Fruit fly (Drosophila melanogaster) whole organism, embryonic: ENCODE data around the gene Tango1.

Experiments
- Blimp-1 ChIP-seq: fragments of 200-800 bp; sonication (Bioruptor generic); optimal IDR thresholded peaks from 3 replicates; lab custom pipeline; 2018; ENCODE audit warnings: missing biosample characterization, missing genetic modification characterization, mild to moderate bottlenecking, moderate library complexity, missing genetic modification reagents
- BtbVII ChIP-seq: fragments of 200-800 bp; sonication (Bioruptor generic); optimal IDR thresholded peaks from 3 replicates; lab custom pipeline; 2017; ENCODE audit warnings: missing biosample characterization, mild to moderate bottlenecking, missing genetic modification characterization
- CG10366 ChIP-seq: fragments of 200-800 bp; sonication (Bioruptor generic); IDR thresholded peaks from 2 replicates; pipeline ENCODE4 v1.3.6; 2022; ENCODE audit warnings: missing biosample characterization, missing genetic modification characterization
- CG11398 ChIP-seq: fragments of 200-800 bp; sonication (Bioruptor generic); optimal IDR thresholded peaks from 2 replicates; lab custom pipeline; 2016; ENCODE audit warnings: missing biosample characterization, missing genetic modification characterization
- CG11504 ChIP-seq: fragments of 200-800 bp; sonication (Bioruptor generic); optimal IDR thresholded peaks from 3 replicates; lab custom pipeline; 2019; ENCODE audit warnings: missing biosample characterization, mild to moderate bottlenecking, missing genetic modification characterization, moderate library complexity
- CG12769 ChIP-seq: fragments of 200-800 bp; sonication (Bioruptor generic); optimal IDR thresholded peaks from 2 replicates; lab custom pipeline; 2019; ENCODE audit warnings: missing biosample characterization, mild to moderate bottlenecking, missing genetic modification characterization, moderate library complexity
- CG13296 ChIP-seq: fragments of 200-800 bp; sonication (Bioruptor generic); optimal IDR thresholded peaks from 3 replicates; lab custom pipeline; 2018; ENCODE audit warnings: missing biosample characterization, mild to moderate bottlenecking, missing genetic modification characterization
- CG13894 ChIP-seq: fragments of 200-800 bp; sonication (Bioruptor generic); optimal IDR thresholded peaks from 3 replicates; lab custom pipeline; 2018; ENCODE audit warnings: missing biosample characterization, mild to moderate bottlenecking, missing genetic modification characterization, moderate library complexity
- CG14965 ChIP-seq: fragments of 200-800 bp; sonication (Bioruptor generic); optimal IDR thresholded peaks from 2 replicates; lab custom pipeline; 2016; ENCODE audit warnings: missing biosample characterization, missing genetic modification characterization, borderline replicate concordance
- CG15479 ChIP-seq: fragments of 200-800 bp; sonication (Bioruptor generic); optimal IDR thresholded peaks from 3 replicates; lab custom pipeline; 2019; ENCODE audit warnings: missing biosample characterization, mild to moderate bottlenecking, missing genetic modification characterization, moderate library complexity
- CG16815 ChIP-seq: fragments of 200-800 bp; sonication (Bioruptor generic); optimal IDR thresholded peaks from 3 replicates; lab custom pipeline; 2017; ENCODE audit warnings: missing biosample characterization, mild to moderate bottlenecking, missing genetic modification characterization
- CG2120 ChIP-seq: fragments of 200-800 bp; sonication (Bioruptor generic); optimal IDR thresholded peaks from 3 replicates; lab custom pipeline; 2016; ENCODE audit warnings: missing biosample characterization, missing genetic modification characterization
- CG2678 ChIP-seq: fragments of 200-800 bp; sonication (Bioruptor generic); optimal IDR thresholded peaks from 3 replicates; lab custom pipeline; 2019; ENCODE audit warnings: missing biosample characterization, mild to moderate bottlenecking, missing genetic modification characterization, moderate library complexity
- CG3726 ChIP-seq: fragments of 200-800 bp; sonication (Bioruptor generic); IDR thresholded peaks from 3 replicates; pipeline ENCODE4, ENCODE4 v1.3.6; 2022; ENCODE audit warnings: missing biosample characterization, missing genetic modification characterization
- CG3838 ChIP-seq: fragments of 200-800 bp; sonication (Bioruptor generic); optimal IDR thresholded peaks from 3 replicates; lab custom pipeline; 2016; ENCODE audit warnings: missing biosample characterization, missing genetic modification characterization
- CG4617 ChIP-seq: fragments of 200-800 bp; sonication (Bioruptor generic); optimal IDR thresholded peaks from 3 replicates; lab custom pipeline; 2016; ENCODE audit warnings: missing biosample characterization, missing genetic modification characterization, borderline replicate concordance
- CG5953 ChIP-seq: fragments of 200-800 bp; sonication (Bioruptor generic); IDR thresholded peaks from 2 replicates; pipeline ENCODE4 v1.3.6; 2022; ENCODE audit warnings: missing biosample characterization, missing genetic modification characterization
- CG6765 ChIP-seq: fragments of 200-800 bp; sonication (Bioruptor generic); optimal IDR thresholded peaks from 3 replicates; lab custom pipeline; 2017; ENCODE audit warnings: missing biosample characterization, mild to moderate bottlenecking, missing genetic modification characterization
- CG7556 ChIP-seq: fragments of 200-800 bp; sonication (Bioruptor generic); optimal IDR thresholded peaks from 2 replicates; lab custom pipeline; 2017; ENCODE audit warnings: missing biosample characterization, mild to moderate bottlenecking, missing genetic modification characterization
- CG8944 ChIP-seq: fragments of 200-800 bp; sonication (Bioruptor generic); optimal IDR thresholded peaks from 3 replicates; lab custom pipeline; 2016; ENCODE audit warnings: missing biosample characterization, missing genetic modification characterization
- CG9797 ChIP-seq: fragments of 200-800 bp; sonication (Bioruptor generic); optimal IDR thresholded peaks from 3 replicates; lab custom pipeline; 2018; ENCODE audit warnings: missing biosample characterization, mild to moderate bottlenecking, missing genetic modification characterization
- Dfd ChIP-seq, 2 experiments: fragments of >200 bp; optimal IDR thresholded peaks; 2 replicates each; lab custom pipeline; 2017; ENCODE audit warnings: missing biosample characterization in 2 of 2, missing genetic modification characterization in 2 of 2
- Doc3 ChIP-seq: fragments of 200-800 bp; sonication (Bioruptor generic); IDR thresholded peaks from 3 replicates; pipeline ENCODE4 v1.3.6; 2022; ENCODE audit warnings: missing biosample characterization, missing genetic modification characterization; ENCODE audit not compliant: partially characterized antibody
- Dref ChIP-seq: fragments of 200-800 bp; sonication (Bioruptor generic); IDR thresholded peaks from 2 replicates; pipeline ENCODE4 v1.3.6; 2022; ENCODE audit warnings: missing biosample characterization, missing genetic modification characterization
- Drgx ChIP-seq: fragments of 200-800 bp; sonication (Bioruptor generic); IDR thresholded peaks from 2 replicates; pipeline ENCODE4 v1.3.6; 2022; ENCODE audit warnings: missing biosample characterization, missing genetic modification characterization
- ERR ChIP-seq: fragments of 200-800 bp; sonication (Bioruptor generic); optimal IDR thresholded peaks from 2 replicates; lab custom pipeline; 2016; ENCODE audit warnings: missing biosample characterization, missing genetic modification characterization
- Jarid2 ChIP-seq: fragments of 200-800 bp; sonication (Bioruptor generic); optimal IDR thresholded peaks from 3 replicates; lab custom pipeline; 2017; ENCODE audit warnings: mild to moderate bottlenecking, missing biosample characterization, missing genetic modification reagents, missing genetic modification characterization
- MTF-1 ChIP-seq: fragments of 200-800 bp; sonication (Bioruptor generic); optimal IDR thresholded peaks from 2 replicates; lab custom pipeline; 2018; ENCODE audit warnings: missing biosample characterization, mild to moderate bottlenecking, missing genetic modification characterization, borderline replicate concordance
- Max ChIP-seq: fragments of 200-800 bp; sonication (Bioruptor generic); optimal IDR thresholded peaks from 2 replicates; lab custom pipeline; 2016; ENCODE audit warnings: missing biosample characterization, mild to moderate bottlenecking, missing genetic modification characterization
- Nf-YA ChIP-seq: fragments of 200-800 bp; sonication (Bioruptor generic); IDR thresholded peaks from 2 replicates; pipeline ENCODE4 v1.3.6; 2022; ENCODE audit warnings: missing biosample characterization, missing genetic modification characterization
- Sry-β ChIP-seq: fragments of 200-800 bp; sonication (Bioruptor generic); optimal IDR thresholded peaks from 2 replicates; lab custom pipeline; 2018; ENCODE audit warnings: missing biosample characterization, mild to moderate bottlenecking, missing genetic modification characterization, moderate library complexity
- YL-1 ChIP-seq: fragments of 200-800 bp; sonication (Bioruptor generic); optimal IDR thresholded peaks from 3 replicates; lab custom pipeline; 2017; ENCODE audit warnings: missing biosample characterization, mild to moderate bottlenecking, missing genetic modification characterization
- abd-A ChIP-seq: fragments of 200-800 bp; sonication (Bioruptor generic); optimal IDR thresholded peaks from 3 replicates; lab custom pipeline; 2019; ENCODE audit warnings: missing biosample characterization, mild to moderate bottlenecking, missing genetic modification characterization, moderate library complexity
- amos ChIP-seq: fragments of 200-800 bp; sonication (Bioruptor generic); IDR thresholded peaks from 2 replicates; pipeline ENCODE4 v1.3.6; 2022; ENCODE audit warnings: missing biosample characterization, missing genetic modification characterization; ENCODE audit not compliant: partially characterized antibody
- dan ChIP-seq: fragments of 200-800 bp; sonication (Bioruptor generic); IDR thresholded peaks from 2 replicates; pipeline ENCODE4 v1.3.6; 2022; ENCODE audit warnings: missing biosample characterization, missing genetic modification characterization
- dysf ChIP-seq: fragments of 200-800 bp; sonication (Bioruptor generic); IDR thresholded peaks from 3 replicates; pipeline ENCODE4 v1.3.6; 2022; ENCODE audit warnings: missing biosample characterization, missing genetic modification characterization
- exex ChIP-seq: fragments of 200-800 bp; sonication (Bioruptor generic); optimal IDR thresholded peaks from 4 replicates; lab custom pipeline; 2018; ENCODE audit warnings: missing biosample characterization, mild to moderate bottlenecking, missing genetic modification characterization, moderate library complexity
- gce ChIP-seq: fragments of 200-800 bp; sonication (Bioruptor generic); IDR thresholded peaks from 3 replicates; pipeline ENCODE4 v1.3.6; 2022; ENCODE audit warnings: missing biosample characterization, missing genetic modification characterization
- gt ChIP-seq: fragments of 200-800 bp; sonication (Bioruptor generic); IDR thresholded peaks from 2 replicates; pipeline ENCODE4 v1.3.6; 2022; ENCODE audit warnings: missing biosample characterization, missing genetic modification characterization
- kni ChIP-seq: fragments of 200-800 bp; sonication (Bioruptor generic); optimal IDR thresholded peaks from 3 replicates; lab custom pipeline; 2017; ENCODE audit warnings: mild to moderate bottlenecking, missing biosample characterization, missing genetic modification reagents, missing genetic modification characterization
- nerfin-2 ChIP-seq: fragments of 200-800 bp; sonication (Bioruptor generic); IDR thresholded peaks from 2 replicates; pipeline ENCODE4 v1.3.6; 2022; ENCODE audit warnings: missing biosample characterization, missing genetic modification characterization; ENCODE audit not compliant: partially characterized antibody
- pb ChIP-seq: fragments of 200-800 bp; sonication (Bioruptor generic); optimal IDR thresholded peaks from 3 replicates; lab custom pipeline; 2016; ENCODE audit warnings: missing biosample characterization, missing genetic modification characterization
- pzg ChIP-seq: fragments of 200-800 bp; sonication (Bioruptor generic); optimal IDR thresholded peaks from 3 replicates; lab custom pipeline; 2018; ENCODE audit warnings: missing biosample characterization, mild to moderate bottlenecking, missing genetic modification characterization, moderate library complexity
- rib ChIP-seq: fragments of 200-800 bp; sonication (Bioruptor generic); IDR thresholded peaks from 2 replicates; pipeline ENCODE4 v1.3.6; 2022; ENCODE audit warnings: missing biosample characterization, missing genetic modification characterization
- seq ChIP-seq: fragments of 200-800 bp; sonication (Bioruptor generic); IDR thresholded peaks from 2 replicates; pipeline ENCODE4 v1.3.6; 2022; ENCODE audit warnings: missing biosample characterization, missing genetic modification characterization
- sug ChIP-seq: fragments of 200-800 bp; optimal IDR thresholded peaks from 2 replicates; lab custom pipeline; 2019; ENCODE audit warnings: missing biosample characterization, mild to moderate bottlenecking, missing genetic modification characterization, moderate library complexity
- vnd ChIP-seq: fragments of 200-800 bp; sonication (Bioruptor generic); IDR thresholded peaks from 3 replicates; pipeline ENCODE4 v1.3.6; 2022; ENCODE audit warnings: missing biosample characterization, missing genetic modification characterization; ENCODE audit not compliant: partially characterized antibody
- zen ChIP-seq: fragments of 200-800 bp; sonication (Bioruptor generic); optimal IDR thresholded peaks from 3 replicates; lab custom pipeline; 2018; ENCODE audit warnings: missing biosample characterization, mild to moderate bottlenecking, missing genetic modification characterization, moderate library complexity
- zf30C ChIP-seq: fragments of 200-800 bp; sonication (Bioruptor generic); optimal IDR thresholded peaks from 3 replicates; lab custom pipeline; 2018; ENCODE audit warnings: missing biosample characterization, mild to moderate bottlenecking, missing genetic modification characterization

Gene Tango1

dm6 chr2L:6648163-6648628 lies 992 bp upstream of the Tango1 start (continued):
- peak; percentile 90 for TF ChIP-seq rib (GFP tag; lab: Robert Waterston, UW)
- no peak; the same call in 1 of the 2 replicates for TF ChIP-seq amos (GFP tag; lab: Robert Waterston, UW)
- TF ChIP-seq Doc3, result no peak
- TF ChIP-seq CG7556, result peak; percentile 96
- TF ChIP-seq CG4617 (GFP tag; lab: Kevin White, UChicago), result peak; percentile 87
- no peak for TF ChIP-seq abd-A
- peak; percentile 46 for TF ChIP-seq Sry-β (GFP tag; lab: Kevin White, UChicago)
- peak; percentile 81 for TF ChIP-seq ERR (GFP tag; lab: Kevin White, UChicago)
- TF ChIP-seq gce (GFP tag; lab: Robert Waterston, UW), result peak; percentile 82
- no peak for TF ChIP-seq nerfin-2 (GFP tag; lab: Robert Waterston, UW)
- TF ChIP-seq vnd (GFP tag; lab: Robert Waterston, UW), result no peak
- TF ChIP-seq CG11504 (tag; lab: Kevin White, UChicago), result peak; percentile 96
- peak; percentile 96 for TF ChIP-seq CG3838
- TF ChIP-seq CG14965 (GFP tag; lab: Kevin White, UChicago), result peak; percentile 57
- peak; percentile 89 for TF ChIP-seq YL-1
- TF ChIP-seq Drgx, result peak; percentile 94
- no peak for TF ChIP-seq Dref (GFP tag; lab: Robert Waterston, UW)
- TF ChIP-seq CG13296, result peak; percentile 97
- TF ChIP-seq zen, result peak; percentile 87
- TF ChIP-seq MTF-1 (GFP tag; lab: Kevin White, UChicago), result peak; percentile 82
- TF ChIP-seq BtbVII (GFP tag; lab: Kevin White, UChicago), result peak; percentile 96
- peak; percentile 87 for TF ChIP-seq pb (GFP tag; lab: Kevin White, UChicago)
- peak; percentile 98 for TF ChIP-seq Max
- peak; percentile 36 for TF ChIP-seq pzg (GFP tag; lab: Kevin White, UChicago)
- TF ChIP-seq CG11398, result peak; percentile 75
- TF ChIP-seq Jarid2 (GFP tag; lab: Kevin White, UChicago), result peak; percentile 77
- TF ChIP-seq Nf-YA (GFP tag; lab: Robert Waterston, UW), result peak; percentile 65
- peak; percentile 95 for TF ChIP-seq dysf (GFP tag; lab: Robert Waterston, UW)
- TF ChIP-seq CG6765 (GFP tag; lab: Kevin White, UChicago), result peak; percentile 95
- TF ChIP-seq sug (tag; lab: Kevin White, UChicago), result peak; percentile 95
- TF ChIP-seq kni, result peak; percentile 69
- TF ChIP-seq CG3726, result peak; percentile 90
- peak; percentile 91 for TF ChIP-seq CG10366 (GFP tag; lab: Robert Waterston, UW)
- peak; percentile 82 for TF ChIP-seq CG5953 (GFP tag; lab: Robert Waterston, UW)
- TF ChIP-seq CG15479 (GFP tag; lab: Kevin White, UChicago), result peak; percentile 47
- peak in 1 of 2 experiments; percentile 51 for TF ChIP-seq Dfd (GFP tag; optimal IDR thresholded peaks at IDR 0.05; lab: Kevin White, UChicago)
- peak; percentile 89 for TF ChIP-seq CG8944 (GFP tag; lab: Kevin White, UChicago)
- peak; percentile 91 for TF ChIP-seq Blimp-1 (GFP tag; lab: Kevin White, UChicago)
- TF ChIP-seq exex (tag; lab: Kevin White, UChicago), result peak; percentile 81
- peak; percentile 93 for TF ChIP-seq CG12769 (tag; lab: Kevin White, UChicago)
- peak; percentile 63 for TF ChIP-seq gt (GFP tag; lab: Robert Waterston, UW)
- TF ChIP-seq dan (GFP tag; lab: Robert Waterston, UW), result no peak
- peak; percentile 50 for TF ChIP-seq zf30C
- peak; percentile 35 for TF ChIP-seq CG9797
- TF ChIP-seq seq (GFP tag; lab: Robert Waterston, UW), result peak; percentile 96
- TF ChIP-seq CG13894 (tag; lab: Kevin White, UChicago), result peak; percentile 94
- peak; percentile 97 for TF ChIP-seq CG2120 (GFP tag; lab: Kevin White, UChicago)
- peak; percentile 97 for TF ChIP-seq CG2678 (tag; lab: Kevin White, UChicago)
- peak; percentile 92 for TF ChIP-seq CG16815 (GFP tag; lab: Kevin White, UChicago)
